Fruit fly (Drosophila melanogaster): ENCODE measurements around the gene CecB.

Gene CecB

DNA sequence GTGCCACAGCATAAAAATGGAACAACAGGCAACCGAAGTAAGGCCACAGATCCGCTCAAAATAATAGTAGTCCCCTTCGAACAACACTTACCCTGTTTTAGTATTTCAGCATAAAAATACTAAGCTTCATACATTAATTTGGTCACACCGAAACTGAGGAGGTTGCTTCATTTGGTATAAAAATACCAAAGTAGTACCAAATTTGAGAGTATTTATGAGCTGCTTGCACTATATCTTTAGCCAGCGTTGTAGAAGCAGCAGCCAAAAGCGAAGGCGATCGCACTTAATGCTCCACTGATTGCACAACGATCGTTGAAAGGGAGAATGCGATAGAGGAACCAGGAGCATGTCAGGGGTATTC is 45.4 kb upstream of the CecB start (continued):
- TF ChIP-seq dl (GFP tag; optimal IDR thresholded peaks at IDR 0.05; ENCODE audit: insufficient read depth in 1 of 2, partially characterized antibody in 2 of 2) (no peak), Hr78 (GFP tag; optimal IDR thresholded peaks at IDR 0.05) (no peak), sv (GFP tag; optimal IDR thresholded peaks at IDR 0.05) (no peak), sage (GFP tag; optimal IDR thresholded peaks at IDR 0.05) (peak; percentile 87)

DNA sequence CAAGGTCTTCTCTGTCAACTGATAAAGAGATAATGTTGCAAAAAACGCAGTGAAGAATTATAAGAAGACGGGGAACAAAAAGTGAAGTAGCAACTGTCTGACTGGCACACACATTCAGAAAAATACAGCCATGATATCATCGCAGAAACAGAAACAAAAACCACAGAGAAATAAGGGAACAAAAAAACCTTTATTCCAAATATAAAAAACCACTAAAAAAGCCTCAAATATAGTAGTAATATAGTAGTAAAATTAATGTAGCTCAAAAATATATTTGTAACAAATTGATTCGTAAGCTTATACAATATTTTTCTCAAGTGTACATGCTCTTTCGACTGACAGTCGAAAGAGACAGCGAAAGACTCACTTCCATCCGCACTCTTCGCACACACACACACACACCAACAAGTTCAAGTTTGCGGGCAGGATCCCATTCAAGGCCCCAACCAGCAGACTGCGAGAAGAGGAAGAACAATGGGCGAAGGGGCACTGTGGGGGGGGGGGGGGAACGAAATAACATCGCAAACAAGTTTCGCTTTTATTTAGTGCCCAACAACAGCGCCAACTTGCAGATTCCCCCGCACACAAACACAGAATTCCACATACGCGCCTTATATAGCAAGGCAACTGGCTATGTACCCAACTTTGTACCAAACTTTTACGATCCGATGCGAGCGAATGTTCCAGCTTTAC is 44.8 kb upstream of the CecB start:
- TF ChIP-seq foxo (GFP tag; optimal IDR thresholded peaks at IDR 0.05) (peak; percentile 11 to 93), rgr (GFP tag; optimal IDR thresholded peaks at IDR 0.05) (peak; percentile 83), sage (GFP tag; optimal IDR thresholded peaks at IDR 0.05) (peak; percentile 26), jim (GFP tag; optimal IDR thresholded peaks at IDR 0.05) (no peak), dmrt93B (GFP tag; optimal IDR thresholded peaks at IDR 0.05) (peak; percentile 52), br (GFP tag; optimal IDR thresholded peaks at IDR 0.05) (peak; percentile 80), CG32264 (GFP tag; optimal IDR thresholded peaks at IDR 0.05) (peak; percentile 53), Sp1 (GFP tag; optimal IDR thresholded peaks at IDR 0.05) (peak; percentile 80), Dfd (GFP tag; optimal IDR thresholded peaks at IDR 0.05) (peak; percentile 86), lola (GFP tag; optimal IDR thresholded peaks at IDR 0.05) (no peak), woc (GFP tag; optimal IDR thresholded peaks at IDR 0.05) (peak; percentile 31), dsf (GFP tag; optimal IDR thresholded peaks at IDR 0.05; ENCODE audit: borderline replicate concordance) (peak; percentile 8), Hnf4 (GFP tag; optimal IDR thresholded peaks at IDR 0.05) (peak; percentile 81), Vsx2 (GFP tag; optimal IDR thresholded peaks at IDR 0.05; ENCODE audit: partially characterized antibody) (no peak), pan (optimal IDR thresholded peaks at IDR 0.05) (no peak), ey (GFP tag; optimal IDR thresholded peaks at IDR 0.05) (peak; percentile 84), GATAd (GFP tag; optimal IDR thresholded peaks at IDR 0.05) (no peak), Rel (GFP tag; optimal IDR thresholded peaks at IDR 0.05) (peak; percentile 47), Rel (tag; optimal IDR thresholded peaks at IDR 0.05) (no peak), sv (GFP tag; optimal IDR thresholded peaks at IDR 0.05) (no peak), h (GFP tag; optimal IDR thresholded peaks at IDR 0.05) (peak; percentile 95), dl (GFP tag; optimal IDR thresholded peaks at IDR 0.05; ENCODE audit: insufficient read depth in 1 of 2, partially characterized antibody in 2 of 2) (no peak), brk (GFP tag; optimal IDR thresholded peaks at IDR 0.05) (peak; percentile 76), Jra (GFP tag; optimal IDR thresholded peaks at IDR 0.05) (peak; percentile 46), psq (GFP tag; optimal IDR thresholded peaks at IDR 0.05) (peak; percentile 29), CG9705 (GFP tag; optimal IDR thresholded peaks at IDR 0.05) (peak; percentile 50), usp (GFP tag; optimal IDR thresholded peaks at IDR 0.05) (no peak), CrebA (GFP tag; optimal IDR thresholded peaks at IDR 0.05; ENCODE audit: borderline replicate concordance) (peak; percentile 39), OdsH (GFP tag; optimal IDR thresholded peaks at IDR 0.05) (peak; percentile 84), HLH106 (tag; optimal IDR thresholded peaks at IDR 0.05) (peak; percentile 89), tai (GFP tag; optimal IDR thresholded peaks at IDR 0.05) (peak; percentile 66), fru (GFP tag; optimal IDR thresholded peaks at IDR 0.05) (peak; percentile 92)

DNA sequence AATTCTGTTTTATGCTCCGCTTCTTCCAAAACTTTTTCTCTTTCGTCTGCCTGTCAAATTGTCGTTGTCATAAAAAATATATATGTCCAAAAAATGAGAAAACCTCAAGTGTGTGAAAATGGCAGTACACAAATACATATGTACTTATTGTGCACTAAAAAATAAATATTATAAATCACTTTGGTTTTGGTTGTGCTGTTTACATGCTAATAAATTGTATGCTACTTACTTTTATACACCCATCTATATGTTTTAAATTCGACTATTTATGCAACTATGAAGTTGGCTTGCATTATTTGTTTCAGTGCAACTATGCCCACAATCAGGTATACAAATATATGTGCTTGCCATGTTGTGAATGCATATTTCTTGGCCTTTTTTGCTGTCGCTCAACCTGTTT is 44.0 kb upstream of the CecB start:
- no peak for TF ChIP-seq Mio (GFP tag; optimal IDR thresholded peaks at IDR 0.05)
- peak in 1 of 2 experiments; percentile 92 for TF ChIP-seq foxo (GFP tag; optimal IDR thresholded peaks at IDR 0.05)
- TF ChIP-seq br (GFP tag; optimal IDR thresholded peaks at IDR 0.05) = peak; percentile 87
- TF ChIP-seq Myc (optimal IDR thresholded peaks at IDR 0.05) = no peak
- peak; percentile 89 for TF ChIP-seq psq (GFP tag; optimal IDR thresholded peaks at IDR 0.05)
- TF ChIP-seq CrebA (GFP tag; optimal IDR thresholded peaks at IDR 0.05; ENCODE audit: borderline replicate concordance) = peak; percentile 74
- TF ChIP-seq lola (GFP tag; optimal IDR thresholded peaks at IDR 0.05) = no peak
- peak; percentile 78 for TF ChIP-seq sage (GFP tag; optimal IDR thresholded peaks at IDR 0.05)
- peak; percentile 70 for TF ChIP-seq Rel (GFP tag; optimal IDR thresholded peaks at IDR 0.05)
- TF ChIP-seq Rel (tag; optimal IDR thresholded peaks at IDR 0.05) = peak; percentile 49
- TF ChIP-seq dmrt93B (GFP tag; optimal IDR thresholded peaks at IDR 0.05) = peak; percentile 63
- peak; percentile 93 for TF ChIP-seq OdsH (GFP tag; optimal IDR thresholded peaks at IDR 0.05)
- no peak for TF ChIP-seq CG32264 (GFP tag; optimal IDR thresholded peaks at IDR 0.05)
- no peak for TF ChIP-seq Hr78 (GFP tag; optimal IDR thresholded peaks at IDR 0.05)
- no peak for TF ChIP-seq usp (GFP tag; optimal IDR thresholded peaks at IDR 0.05)
- peak; percentile 94 for TF ChIP-seq HLH106 (tag; optimal IDR thresholded peaks at IDR 0.05)
- TF ChIP-seq Sp1 (GFP tag; optimal IDR thresholded peaks at IDR 0.05) = peak; percentile 86
- no peak for TF ChIP-seq N (GFP tag; optimal IDR thresholded peaks at IDR 0.05)
- no peak for TF ChIP-seq pan (optimal IDR thresholded peaks at IDR 0.05)
- no peak for TF ChIP-seq CG9705 (GFP tag; optimal IDR thresholded peaks at IDR 0.05)
- peak; percentile 79 for TF ChIP-seq Jra (GFP tag; optimal IDR thresholded peaks at IDR 0.05)
- peak; percentile 96 for TF ChIP-seq fru (GFP tag; optimal IDR thresholded peaks at IDR 0.05)
- no peak for TF ChIP-seq dl (GFP tag; optimal IDR thresholded peaks at IDR 0.05; ENCODE audit: insufficient read depth in 1 of 2, partially characterized antibody in 2 of 2)
- no peak for TF ChIP-seq Dfd (GFP tag; optimal IDR thresholded peaks at IDR 0.05)
- TF ChIP-seq Hnf4 (GFP tag; optimal IDR thresholded peaks at IDR 0.05) = peak; percentile 88
- TF ChIP-seq Dif (GFP tag; optimal IDR thresholded peaks at IDR 0.05; ENCODE audit: partially characterized antibody) = no peak
- no peak for TF ChIP-seq GATAd (GFP tag; optimal IDR thresholded peaks at IDR 0.05)
- TF ChIP-seq brk (GFP tag; optimal IDR thresholded peaks at IDR 0.05) = peak; percentile 82
- peak; percentile 91 for TF ChIP-seq rgr (GFP tag; optimal IDR thresholded peaks at IDR 0.05)
- no peak for TF ChIP-seq jim (GFP tag; optimal IDR thresholded peaks at IDR 0.05)
- no peak for TF ChIP-seq sv (GFP tag; optimal IDR thresholded peaks at IDR 0.05)
- TF ChIP-seq Abd-B (GFP tag; optimal IDR thresholded peaks at IDR 0.05) = no peak
- peak; percentile 23 for TF ChIP-seq dsf (GFP tag; optimal IDR thresholded peaks at IDR 0.05; ENCODE audit: borderline replicate concordance)
- TF ChIP-seq Hr83 (GFP tag; optimal IDR thresholded peaks at IDR 0.05; ENCODE audit: poor library complexity, severe bottlenecking) = no peak
- TF ChIP-seq ey (GFP tag; optimal IDR thresholded peaks at IDR 0.05) = peak; percentile 86
- no peak for TF ChIP-seq tai (GFP tag; optimal IDR thresholded peaks at IDR 0.05)
- peak; percentile 96 for TF ChIP-seq h (GFP tag; optimal IDR thresholded peaks at IDR 0.05)
- no peak for TF ChIP-seq Vsx2 (GFP tag; optimal IDR thresholded peaks at IDR 0.05; ENCODE audit: partially characterized antibody)
- peak; percentile 83 for TF ChIP-seq woc (GFP tag; optimal IDR thresholded peaks at IDR 0.05)
